Worm (Caenorhabditis elegans): ENCODE results near the gene gsto-2.

- TF ChIP-seq pha-4 (tag; optimal IDR thresholded peaks at IDR 0.05) (no peak), lin-11 (tag; optimal IDR thresholded peaks at IDR 0.05) (no peak)
These were observed 26.2 kb downstream of the gsto-2 start, which contains the start of gene doxa-1 for ce11 chrIII:8580802-8581201.
